Fruit fly (Drosophila melanogaster) whole organism, adult: ENCODE results near the gene Nrx-1.

Experiments used
- CG11617 ChIP-seq: fragments of 200-800 bp; sonication (Bioruptor generic); optimal IDR thresholded peaks from 2 replicates; lab custom pipeline; 2017; ENCODE audit warnings: mild to moderate bottlenecking, missing biosample characterization, missing genetic modification reagents, missing genetic modification characterization
- CG14711 ChIP-seq: fragments of 200-800 bp; sonication (Bioruptor generic); optimal IDR thresholded peaks from 2 replicates; lab custom pipeline; 2018; ENCODE audit warnings: missing biosample characterization, mild to moderate bottlenecking, missing genetic modification characterization, moderate library complexity
- CG1620 ChIP-seq: fragments of 200-800 bp; sonication (Bioruptor generic); optimal IDR thresholded peaks from 2 replicates; lab custom pipeline; 2016; ENCODE audit warnings: missing biosample characterization, missing genetic modification characterization
- CG5204 ChIP-seq: fragments of 200-800 bp; sonication (Bioruptor generic); optimal IDR thresholded peaks from 2 replicates; lab custom pipeline; 2016; ENCODE audit warnings: missing biosample characterization, missing genetic modification characterization
- CG7045 ChIP-seq: fragments of 200-800 bp; sonication (Bioruptor generic); optimal IDR thresholded peaks from 2 replicates; lab custom pipeline; 2017; ENCODE audit warnings: missing biosample characterization, mild to moderate bottlenecking, missing genetic modification characterization
- Hr96 ChIP-seq: fragments of 200-800 bp; sonication (Bioruptor generic); optimal IDR thresholded peaks from 2 replicates; lab custom pipeline; 2016; ENCODE audit warnings: missing biosample characterization, missing genetic modification characterization
- Mnt ChIP-seq: fragments of 200-800 bp; sonication (Bioruptor generic); optimal IDR thresholded peaks from 2 replicates; lab custom pipeline; 2016; ENCODE audit warnings: missing biosample characterization, mild to moderate bottlenecking, missing genetic modification characterization
- bab1 ChIP-seq: fragments of 200-800 bp; sonication (Bioruptor generic); optimal IDR thresholded peaks from 3 replicates; lab custom pipeline; 2019; ENCODE audit warnings: missing biosample characterization, mild to moderate bottlenecking, missing genetic modification characterization, moderate library complexity
- kay ChIP-seq: fragments of 200-800 bp; sonication (Bioruptor generic); peaks from one replicate; lab custom pipeline; 2016; ENCODE audit warnings: missing biosample characterization, missing genetic modification characterization, borderline replicate concordance
- ovo ChIP-seq: fragments of 200-800 bp; sonication (Bioruptor generic); optimal IDR thresholded peaks from 2 replicates; lab custom pipeline; 2016; ENCODE audit warnings: missing biosample characterization, missing genetic modification characterization

DNA sequence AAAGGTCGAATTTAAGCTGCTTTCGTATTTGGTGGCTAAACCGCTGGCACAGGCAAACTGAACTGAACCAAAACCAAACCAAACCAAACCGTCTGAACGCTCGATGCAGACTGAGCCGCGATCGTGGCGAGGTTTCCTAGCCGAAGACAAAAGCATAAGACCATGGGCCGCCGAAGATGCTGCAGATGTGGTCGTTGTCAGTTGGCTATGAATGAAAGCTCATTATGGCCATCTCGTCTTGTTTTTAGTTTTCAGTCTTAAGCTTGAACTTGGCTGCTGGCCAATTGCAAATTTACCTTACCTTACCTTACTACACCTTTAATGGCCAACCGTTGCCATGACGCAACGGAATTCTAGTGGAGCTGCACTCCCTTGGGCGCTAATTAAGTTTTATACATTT lies 32.3 kb upstream of the Nrx-1 start, which contains the start of gene CG13847:
- TF ChIP-seq CG7045 (GFP tag; lab: Kevin White, UChicago): no peak
- no peak for TF ChIP-seq ovo (GFP tag; lab: Kevin White, UChicago)
- TF ChIP-seq bab1: no peak
- no peak for TF ChIP-seq Hr96 (GFP tag; lab: Kevin White, UChicago)
- no peak for TF ChIP-seq CG14711 (tag; lab: Kevin White, UChicago)
- TF ChIP-seq CG1620 (GFP tag; lab: Kevin White, UChicago): no peak
- no peak for TF ChIP-seq CG11617 (GFP tag; lab: Kevin White, UChicago)
- no peak for TF ChIP-seq Mnt (GFP tag; lab: Kevin White, UChicago)
- no peak for TF ChIP-seq kay (GFP tag; lab: Kevin White, UChicago)
- no peak for TF ChIP-seq CG5204 (GFP tag; lab: Kevin White, UChicago)
